Worm (Caenorhabditis elegans): Measurements from ENCODE around the gene K02E10.7.

Gene K02E10.7

DNA sequence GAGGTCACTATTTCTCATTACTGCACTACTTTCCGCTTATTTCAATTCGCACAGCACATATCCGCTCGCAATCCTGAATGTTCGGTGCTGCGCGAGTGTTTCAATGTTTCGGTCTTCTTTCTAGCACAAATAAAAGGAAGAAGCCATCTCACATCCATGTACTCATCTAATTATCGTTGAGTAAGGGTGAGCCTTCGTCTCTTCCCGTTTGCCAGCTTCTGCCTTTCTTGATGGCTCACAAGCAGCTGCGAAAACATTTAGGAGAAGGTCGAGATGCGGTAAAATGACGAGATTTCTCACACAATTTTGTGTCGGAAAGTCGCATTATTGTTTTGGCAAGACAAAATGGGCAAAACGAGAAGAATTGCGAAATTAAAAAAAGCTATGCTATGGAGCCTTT, 53.4 kb downstream of the K02E10.7 start:
- TF ChIP-seq ceh-43 (GFP tag; optimal IDR thresholded peaks at IDR 0.05) (no peak), ces-1 (GFP tag; optimal IDR thresholded peaks at IDR 0.05) (peak; percentile 91), nhr-237 (tag; optimal IDR thresholded peaks at IDR 0.05) (no peak), hlh-1 (tag; optimal IDR thresholded peaks at IDR 0.05) (no peak)

ce11 chrX:2452716-2453115, 55.6 kb downstream of the K02E10.7 start:
- TF ChIP-seq elt-3 (tag; optimal IDR thresholded peaks at IDR 0.05) (no peak), cnd-1 (tag; optimal IDR thresholded peaks at IDR 0.05) (peak; percentile 47), sptf-1 (tag; optimal IDR thresholded peaks at IDR 0.05) (no peak), hlh-1 (tag; optimal IDR thresholded peaks at IDR 0.05) (no peak), nhr-237 (tag; optimal IDR thresholded peaks at IDR 0.05) (no peak), nhr-2 (tag; optimal IDR thresholded peaks at IDR 0.05) (peak; percentile 76), lin-13 (tag; optimal IDR thresholded peaks at IDR 0.05) (no peak), blmp-1 (tag; optimal IDR thresholded peaks at IDR 0.05) (no peak), unc-120 (tag; optimal IDR thresholded peaks at IDR 0.05; ENCODE audit: poor library complexity, severe bottlenecking) (no peak), snpc-4 (tag; optimal IDR thresholded peaks at IDR 0.05) (no peak), unc-62 (GFP tag; optimal IDR thresholded peaks at IDR 0.05) (no peak), ces-1 (GFP tag; optimal IDR thresholded peaks at IDR 0.05) (no peak), lsy-2 (tag; optimal IDR thresholded peaks at IDR 0.05) (no peak), flh-1 (GFP tag; optimal IDR thresholded peaks at IDR 0.05) (no peak), nhr-28 (tag; optimal IDR thresholded peaks at IDR 0.05) (no peak), unc-39 (tag; optimal IDR thresholded peaks at IDR 0.05) (no peak), mls-2 (tag; optimal IDR thresholded peaks at IDR 0.05) (peak; percentile 17), lin-32 (GFP tag; optimal IDR thresholded peaks at IDR 0.05) (peak; percentile 27), ceh-39 (tag; optimal IDR thresholded peaks at IDR 0.05) (peak; percentile 72), mab-5 (tag; optimal IDR thresholded peaks at IDR 0.05) (no peak), mep-1 (tag; optimal IDR thresholded peaks at IDR 0.05) (no peak), M03D4.4 (tag; optimal IDR thresholded peaks at IDR 0.05) (no peak)

DNA sequence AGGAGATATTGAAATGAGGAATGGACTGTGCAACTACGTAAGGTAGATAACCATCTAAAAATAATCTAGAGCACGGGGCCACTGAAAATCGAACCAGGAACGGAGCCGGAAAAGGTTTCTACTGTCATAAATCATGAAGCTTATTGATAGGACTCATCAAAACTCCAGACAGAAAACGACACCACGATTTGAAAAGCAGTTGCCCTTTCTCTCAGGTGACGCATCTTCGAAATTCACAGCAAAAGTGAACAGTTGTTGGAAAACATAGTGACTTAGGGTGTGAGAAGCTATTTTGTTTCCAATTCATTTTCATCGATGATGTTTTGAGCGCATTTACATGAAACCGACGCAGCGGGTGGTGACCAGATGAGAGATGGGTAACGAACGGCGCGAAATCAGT, 56.1 kb downstream of the K02E10.7 start:
- peak; percentile 98 for TF ChIP-seq hlh-1 (tag; optimal IDR thresholded peaks at IDR 0.05)
- no peak for TF ChIP-seq ham-2 (GFP tag; optimal IDR thresholded peaks at IDR 0.05)
- no peak for TF ChIP-seq ceh-43 (GFP tag; optimal IDR thresholded peaks at IDR 0.05)
- TF ChIP-seq unc-120 (tag; optimal IDR thresholded peaks at IDR 0.05; ENCODE audit: poor library complexity, severe bottlenecking) = peak; percentile 11
- TF ChIP-seq unc-62 (GFP tag; optimal IDR thresholded peaks at IDR 0.05) = peak; percentile 54

DNA sequence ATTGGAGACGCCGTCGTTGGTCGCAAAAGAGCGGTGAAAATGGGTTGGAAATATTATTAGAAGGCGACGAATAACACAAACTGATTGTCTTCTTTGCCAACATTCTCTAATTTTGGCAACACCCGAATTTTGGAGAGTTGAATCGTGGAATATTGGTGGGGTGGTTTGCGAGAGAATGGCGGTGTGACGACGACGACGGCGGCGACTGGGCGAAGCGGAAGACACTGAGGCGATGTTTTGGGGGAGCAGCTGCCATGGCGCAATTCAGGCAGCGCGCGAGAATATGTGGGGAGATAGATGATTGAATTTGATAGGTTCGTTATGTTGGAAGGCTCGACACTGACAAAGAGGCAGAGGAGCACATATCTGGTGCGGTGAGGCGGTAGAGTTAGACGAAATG, 57.4 kb downstream of the K02E10.7 start:
- TF ChIP-seq ces-1 (GFP tag; optimal IDR thresholded peaks at IDR 0.05) (peak; percentile 42), hlh-1 (tag; optimal IDR thresholded peaks at IDR 0.05) (no peak)

Measured in whole organism, mixed stage, embryonic.